Worm (Caenorhabditis elegans) whole organism, mixed stage, embryonic: Measurements from ENCODE around the gene C47E8.1.

Source experiments
- M03D4.4 ChIP-seq: sonication (generic microtip); optimal IDR thresholded peaks from 2 replicates; lab custom pipeline; 2017; ENCODE audit warnings: mild to moderate bottlenecking, missing genetic modification characterization, missing compliant biosample characterization
- bed-3 ChIP-seq: fragments of 200-800 bp; sonication (Bioruptor generic); optimal IDR thresholded peaks from 3 replicates; lab custom pipeline; 2018; ENCODE audit warnings: mild to moderate bottlenecking, missing genetic modification characterization, moderate library complexity, missing compliant biosample characterization
- blmp-1 ChIP-seq: fragments of 150-350 bp; optimal IDR thresholded peaks from 2 replicates; lab custom pipeline; 2014; ENCODE audit warnings: missing biosample characterization, missing genetic modification characterization
- ceh-39 ChIP-seq: fragments of 150-350 bp; optimal IDR thresholded peaks from 2 replicates; lab custom pipeline; 2014; ENCODE audit warnings: missing biosample characterization, missing genetic modification characterization
- ceh-43 ChIP-seq: fragments of 200-800 bp; sonication (Bioruptor generic); optimal IDR thresholded peaks from 2 replicates; lab custom pipeline; 2018; ENCODE audit warnings: mild to moderate bottlenecking, missing genetic modification characterization, moderate library complexity, missing compliant biosample characterization
- ceh-83 ChIP-seq: fragments of 200-800 bp; sonication (Bioruptor generic); optimal IDR thresholded peaks from 2 replicates; lab custom pipeline; 2018; ENCODE audit warnings: mild to moderate bottlenecking, missing genetic modification characterization, missing compliant biosample characterization
- ces-1 ChIP-seq: fragments of 150-350 bp; optimal IDR thresholded peaks from 2 replicates; lab custom pipeline; 2014; ENCODE audit warnings: missing biosample characterization, missing genetic modification reagents, missing genetic modification characterization
- cnd-1 ChIP-seq: fragments of 200-800 bp; sonication (Bioruptor generic); optimal IDR thresholded peaks from 2 replicates; lab custom pipeline; 2018; ENCODE audit warnings: mild to moderate bottlenecking, missing genetic modification characterization, missing compliant biosample characterization
- drap-1 ChIP-seq: fragments of 200-800 bp; sonication (Bioruptor generic); optimal IDR thresholded peaks from 3 replicates; lab custom pipeline; 2018; ENCODE audit warnings: mild to moderate bottlenecking, missing genetic modification characterization, missing compliant biosample characterization
- elt-1 ChIP-seq: sonication (generic microtip); optimal IDR thresholded peaks from 2 replicates; lab custom pipeline; 2017; ENCODE audit warnings: missing genetic modification characterization, mild to moderate bottlenecking, missing compliant biosample characterization, antibody characterized with exemption, moderate library complexity, borderline replicate concordance; ENCODE audit not compliant: insufficient read depth
- elt-3 ChIP-seq: fragments of 150-350 bp; optimal IDR thresholded peaks from 2 replicates; lab custom pipeline; 2014; ENCODE audit warnings: missing biosample characterization, missing genetic modification characterization
- flh-1 ChIP-seq: fragments of 200-800 bp; sonication (Bioruptor generic); optimal IDR thresholded peaks from 2 replicates; lab custom pipeline; 2018; ENCODE audit warnings: mild to moderate bottlenecking, missing genetic modification characterization, moderate library complexity, missing compliant biosample characterization
- ham-2 ChIP-seq: fragments of 200-800 bp; sonication (Bioruptor generic); optimal IDR thresholded peaks from 2 replicates; lab custom pipeline; 2018; ENCODE audit warnings: mild to moderate bottlenecking, missing genetic modification characterization, missing compliant biosample characterization
- hlh-1 ChIP-seq: fragments of 150-350 bp; optimal IDR thresholded peaks from 2 replicates; lab custom pipeline; 2014; ENCODE audit warnings: missing biosample characterization, missing genetic modification reagents, missing genetic modification characterization
- lin-13 ChIP-seq: fragments of 150-350 bp; optimal IDR thresholded peaks from 2 replicates; lab custom pipeline; 2014; ENCODE audit warnings: missing biosample characterization, missing genetic modification characterization
- lin-32 ChIP-seq: fragments of 200-800 bp; sonication (Bioruptor generic); optimal IDR thresholded peaks from 2 replicates; lab custom pipeline; 2018; ENCODE audit warnings: mild to moderate bottlenecking, missing genetic modification characterization, missing compliant biosample characterization
- lsy-2 ChIP-seq: fragments of 150-350 bp; optimal IDR thresholded peaks from 2 replicates; lab custom pipeline; 2014; ENCODE audit warnings: missing biosample characterization, missing genetic modification characterization
- mab-5 ChIP-seq: fragments of 150-350 bp; optimal IDR thresholded peaks from 2 replicates; lab custom pipeline; 2014; ENCODE audit warnings: missing biosample characterization, missing genetic modification characterization
- mep-1 ChIP-seq: fragments of 150-350 bp; optimal IDR thresholded peaks from 2 replicates; lab custom pipeline; 2017; ENCODE audit warnings: missing biosample characterization, missing genetic modification reagents, missing genetic modification characterization, inconsistent platforms
- mls-2 ChIP-seq: sonication (generic microtip); optimal IDR thresholded peaks from 2 replicates; lab custom pipeline; 2016; ENCODE audit warnings: mild to moderate bottlenecking, missing genetic modification characterization, moderate library complexity, missing compliant biosample characterization
- nhr-12 ChIP-seq: fragments of 150-350 bp; optimal IDR thresholded peaks from 2 replicates; lab custom pipeline; 2014; ENCODE audit warnings: missing biosample characterization, missing genetic modification characterization
- nhr-2 ChIP-seq: fragments of 150-350 bp; optimal IDR thresholded peaks from 2 replicates; lab custom pipeline; 2014; ENCODE audit warnings: missing biosample characterization, missing genetic modification characterization
- nhr-28 ChIP-seq: fragments of 150-350 bp; optimal IDR thresholded peaks from 2 replicates; lab custom pipeline; 2014; ENCODE audit warnings: missing biosample characterization, missing genetic modification characterization
- nhr-76 ChIP-seq: sonication (generic microtip); optimal IDR thresholded peaks from 2 replicates; lab custom pipeline; 2017; ENCODE audit warnings: missing biosample characterization, missing genetic modification characterization
- pha-4 ChIP-seq: fragments of 150-350 bp; optimal IDR thresholded peaks from 2 replicates; lab custom pipeline; 2018; ENCODE audit warnings: missing biosample characterization, missing genetic modification reagents, missing genetic modification characterization
- sem-2 ChIP-seq: fragments of 200-800 bp; sonication (Bioruptor generic); optimal IDR thresholded peaks from 2 replicates; lab custom pipeline; 2018; ENCODE audit warnings: mild to moderate bottlenecking, missing genetic modification characterization, missing compliant biosample characterization
- snpc-4 ChIP-seq: fragments of 150-350 bp; optimal IDR thresholded peaks from 2 replicates; lab custom pipeline; 2014; ENCODE audit warnings: missing biosample characterization, missing genetic modification characterization
- sptf-1 ChIP-seq: sonication (generic microtip); optimal IDR thresholded peaks from 2 replicates; lab custom pipeline; 2017; ENCODE audit warnings: mild to moderate bottlenecking, missing genetic modification characterization, moderate library complexity, missing compliant biosample characterization
- tbx-8 ChIP-seq: fragments of 200-800 bp; sonication (Bioruptor generic); optimal IDR thresholded peaks from 2 replicates; lab custom pipeline; 2018; ENCODE audit warnings: mild to moderate bottlenecking, missing genetic modification characterization, moderate library complexity, missing compliant biosample characterization
- unc-120 ChIP-seq: sonication (generic microtip); optimal IDR thresholded peaks from 2 replicates; lab custom pipeline; 2017; ENCODE audit warnings: missing genetic modification characterization, missing compliant biosample characterization; ENCODE audit not compliant: poor library complexity, severe bottlenecking
- unc-39 ChIP-seq: fragments of 150-350 bp; optimal IDR thresholded peaks from 2 replicates; lab custom pipeline; 2014; ENCODE audit warnings: missing biosample characterization, missing genetic modification characterization
- unc-62 ChIP-seq: fragments of 150-350 bp; optimal IDR thresholded peaks from 2 replicates; lab custom pipeline; 2014; ENCODE audit warnings: missing biosample characterization, missing genetic modification reagents, missing genetic modification characterization
- zip-8 ChIP-seq: fragments of 150-350 bp; optimal IDR thresholded peaks from 2 replicates; lab custom pipeline; 2014; ENCODE audit warnings: missing biosample characterization, missing genetic modification characterization
- ztf-11 ChIP-seq: fragments of 150-350 bp; optimal IDR thresholded peaks from 2 replicates; lab custom pipeline; 2014; ENCODE audit warnings: missing biosample characterization, missing genetic modification characterization

C47E8.1 gene

ce11 chrV:14686231-14687105, 20.6 kb downstream of the C47E8.1 start:
- no peak for TF ChIP-seq ham-2 (GFP tag; lab: Kevin White, UChicago)
- TF ChIP-seq drap-1 (GFP tag; lab: Kevin White, UChicago) = no peak
- TF ChIP-seq mep-1 = no peak
- no peak for TF ChIP-seq sem-2 (GFP tag; lab: Kevin White, UChicago)
- TF ChIP-seq lin-32 (GFP tag; lab: Kevin White, UChicago) = no peak
- no peak for TF ChIP-seq mab-5 (tag; lab: Kevin White, UChicago)
- no peak for TF ChIP-seq nhr-76 (tag; lab: Kevin White, UChicago)
- no peak for TF ChIP-seq ceh-83 (GFP tag; lab: Kevin White, UChicago)
- TF ChIP-seq zip-8 (tag; lab: Kevin White, UChicago) = no peak
- no peak for TF ChIP-seq lin-13 (tag; lab: Kevin White, UChicago)
- TF ChIP-seq pha-4 (tag; lab: Kevin White, UChicago) = no peak
- no peak for TF ChIP-seq elt-3
- no peak for TF ChIP-seq mls-2 (tag; lab: Kevin White, UChicago)
- no peak for TF ChIP-seq unc-62
- TF ChIP-seq ceh-43 (GFP tag; lab: Kevin White, UChicago) = no peak
- TF ChIP-seq blmp-1 = no peak
- no peak for TF ChIP-seq nhr-2 (tag; lab: Kevin White, UChicago)
- TF ChIP-seq ztf-11 (tag; lab: Kevin White, UChicago) = no peak
- TF ChIP-seq unc-39 (tag; lab: Kevin White, UChicago) = no peak

ce11 chrV:14687106-14687964, 21.5 kb downstream of the C47E8.1 start:
- TF ChIP-seq lsy-2 (no peak), cnd-1 (tag; lab: Kevin White, UChicago) (peak; percentile 20)

ce11 chrV:14688097-14688912, 22.5 kb downstream of the C47E8.1 start, which contains the start of gene C47E8.11:
Gene C47E8.11, plus strand, starts transcription at chrV:14688616.
- TF ChIP-seq ces-1 = no peak
- TF ChIP-seq blmp-1 = no peak

- TF ChIP-seq ceh-43 (GFP tag; lab: Kevin White, UChicago) = no peak
- TF ChIP-seq zip-8 (tag; lab: Kevin White, UChicago) = no peak
- peak; percentile 51 for TF ChIP-seq sem-2 (GFP tag; lab: Kevin White, UChicago)
- peak; percentile 85 for TF ChIP-seq ceh-83 (GFP tag; lab: Kevin White, UChicago)
- peak; percentile 44 for TF ChIP-seq bed-3 (GFP tag; lab: Kevin White, UChicago)
- TF ChIP-seq unc-39 (tag; lab: Kevin White, UChicago) = no peak
- no peak for TF ChIP-seq ceh-39 (tag; lab: Kevin White, UChicago)
- no peak for TF ChIP-seq nhr-28 (tag; lab: Kevin White, UChicago)
- TF ChIP-seq snpc-4 (tag; lab: Kevin White, UChicago) = no peak
- peak; percentile 75 for TF ChIP-seq cnd-1 (tag; lab: Kevin White, UChicago)
- TF ChIP-seq ham-2 (GFP tag; lab: Kevin White, UChicago) = no peak
- no peak for TF ChIP-seq lin-32 (GFP tag; lab: Kevin White, UChicago)
- TF ChIP-seq nhr-12 (tag; lab: Kevin White, UChicago) = no peak
- TF ChIP-seq sptf-1 (tag; lab: Kevin White, UChicago) = peak; percentile 6
- no peak for TF ChIP-seq mls-2 (tag; lab: Kevin White, UChicago)
- TF ChIP-seq mep-1 = peak; percentile 6
- no peak for TF ChIP-seq mab-5 (tag; lab: Kevin White, UChicago)
- TF ChIP-seq flh-1 (GFP tag; lab: Kevin White, UChicago) = no peak
- no peak for TF ChIP-seq hlh-1 (tag; lab: Kevin White, UChicago)
- TF ChIP-seq elt-1 (tag; lab: Kevin White, UChicago) = peak; percentile 8
- peak; percentile 7 for TF ChIP-seq lsy-2
- peak; percentile 54 for TF ChIP-seq M03D4.4 (tag; lab: Kevin White, UChicago)
- peak; percentile 88 for TF ChIP-seq drap-1 (GFP tag; lab: Kevin White, UChicago)
- no peak for TF ChIP-seq nhr-2 (tag; lab: Kevin White, UChicago)
- TF ChIP-seq unc-120 (tag; lab: Kevin White, UChicago) = no peak
- no peak for TF ChIP-seq elt-3
- TF ChIP-seq tbx-8 (GFP tag; lab: Kevin White, UChicago) = peak; percentile 54
- no peak for TF ChIP-seq nhr-76 (tag; lab: Kevin White, UChicago)
Observed at ce11 chrV:14689060-14689750, 23.4 kb downstream of the C47E8.1 start, which contains the start of gene gasr-8. Gene gasr-8, plus strand, starts transcription at chrV:14689110.
